Fruit fly (Drosophila melanogaster): Measurements from ENCODE around the gene CG5846.

The CG5846 gene

dm6 chr2L:9956993-9957652 is at the start of gene CG5846, which contains the start of gene CG4658:
Gene CG5846 (minus strand): TSS chr2L:9957237.
Gene CG4658 (plus strand): TSS chr2L:9957132.
- TF ChIP-seq Dll (optimal IDR thresholded peaks at IDR 0.05): no peak
- TF ChIP-seq CG8478 (optimal IDR thresholded peaks at IDR 0.05): no peak
- TF ChIP-seq pan (optimal IDR thresholded peaks at IDR 0.05): peak; percentile 96
- TF ChIP-seq EcR (GFP tag; optimal IDR thresholded peaks at IDR 0.05): no peak
- TF ChIP-seq psq (optimal IDR thresholded peaks at IDR 0.05): no peak
- TF ChIP-seq usp (GFP tag; optimal IDR thresholded peaks at IDR 0.05): no peak

dm6 chr2L:10004574-10004973 is 47.5 kb upstream of the CG5846 start:
- TF ChIP-seq Dll (optimal IDR thresholded peaks at IDR 0.05) (no peak), usp (GFP tag; optimal IDR thresholded peaks at IDR 0.05) (no peak), psq (optimal IDR thresholded peaks at IDR 0.05) (no peak), EcR (GFP tag; optimal IDR thresholded peaks at IDR 0.05) (no peak), pan (optimal IDR thresholded peaks at IDR 0.05) (no peak), CG8478 (optimal IDR thresholded peaks at IDR 0.05) (no peak)

- TF ChIP-seq CG8478 (optimal IDR thresholded peaks at IDR 0.05): no peak
- no peak for TF ChIP-seq EcR (GFP tag; optimal IDR thresholded peaks at IDR 0.05)
Observed at dm6 chr2L:10003593-10003992, 46.6 kb upstream of the CG5846 start, which contains the start of gene Ndf. Gene Ndf (plus strand): TSS chr2L:10003832.

dm6 chr2L:10002408-10003358 is 45.6 kb upstream of the CG5846 start, which contains the start of the genes CG31875 and SoYb:
Gene CG31875 (minus strand): TSS chr2L:10002736.
Gene SoYb (minus strand): TSS chr2L:10002736.
- no peak for TF ChIP-seq EcR (GFP tag; optimal IDR thresholded peaks at IDR 0.05)
- TF ChIP-seq Dll (optimal IDR thresholded peaks at IDR 0.05): no peak
- no peak for TF ChIP-seq CG8478 (optimal IDR thresholded peaks at IDR 0.05)
- no peak for TF ChIP-seq pan (optimal IDR thresholded peaks at IDR 0.05)
- no peak for TF ChIP-seq psq (optimal IDR thresholded peaks at IDR 0.05)
- TF ChIP-seq usp (GFP tag; optimal IDR thresholded peaks at IDR 0.05): no peak

- TF ChIP-seq CG8478 (optimal IDR thresholded peaks at IDR 0.05) (no peak), psq (optimal IDR thresholded peaks at IDR 0.05) (no peak), Dll (optimal IDR thresholded peaks at IDR 0.05) (no peak), pan (optimal IDR thresholded peaks at IDR 0.05) (no peak), EcR (GFP tag; optimal IDR thresholded peaks at IDR 0.05) (no peak), usp (GFP tag; optimal IDR thresholded peaks at IDR 0.05) (no peak)
Observed at dm6 chr2L:9996553-9996952, 39.5 kb upstream of the CG5846 start.

dm6 chr2L:9994382-9994781 is 37.3 kb upstream of the CG5846 start:
- no peak for TF ChIP-seq pan (optimal IDR thresholded peaks at IDR 0.05)
- TF ChIP-seq psq (optimal IDR thresholded peaks at IDR 0.05): no peak
- TF ChIP-seq EcR (GFP tag; optimal IDR thresholded peaks at IDR 0.05): no peak
- TF ChIP-seq CG8478 (optimal IDR thresholded peaks at IDR 0.05): no peak
- TF ChIP-seq Dll (optimal IDR thresholded peaks at IDR 0.05): no peak
- TF ChIP-seq usp (GFP tag; optimal IDR thresholded peaks at IDR 0.05): no peak

dm6 chr2L:9989846-9990506 is 32.9 kb upstream of the CG5846 start:
- TF ChIP-seq CG8478 (optimal IDR thresholded peaks at IDR 0.05): no peak
- TF ChIP-seq usp (GFP tag; optimal IDR thresholded peaks at IDR 0.05): no peak
- TF ChIP-seq pan (optimal IDR thresholded peaks at IDR 0.05): no peak
- TF ChIP-seq Dll (optimal IDR thresholded peaks at IDR 0.05): no peak
- TF ChIP-seq EcR (GFP tag; optimal IDR thresholded peaks at IDR 0.05): no peak
- TF ChIP-seq psq (optimal IDR thresholded peaks at IDR 0.05): no peak

- TF ChIP-seq CG8478 (optimal IDR thresholded peaks at IDR 0.05): no peak
- TF ChIP-seq psq (optimal IDR thresholded peaks at IDR 0.05): no peak
- TF ChIP-seq pan (optimal IDR thresholded peaks at IDR 0.05): no peak
- no peak for TF ChIP-seq Dll (optimal IDR thresholded peaks at IDR 0.05)
- TF ChIP-seq EcR (GFP tag; optimal IDR thresholded peaks at IDR 0.05): no peak
- no peak for TF ChIP-seq usp (GFP tag; optimal IDR thresholded peaks at IDR 0.05)
Observed at dm6 chr2L:9989275-9989674, 32.2 kb upstream of the CG5846 start.

dm6 chr2L:9988201-9988990 is 31.4 kb upstream of the CG5846 start:
- TF ChIP-seq usp (GFP tag; optimal IDR thresholded peaks at IDR 0.05) (no peak), pan (optimal IDR thresholded peaks at IDR 0.05) (no peak), CG8478 (optimal IDR thresholded peaks at IDR 0.05) (no peak), Dll (optimal IDR thresholded peaks at IDR 0.05) (no peak), EcR (GFP tag; optimal IDR thresholded peaks at IDR 0.05) (no peak), psq (optimal IDR thresholded peaks at IDR 0.05) (no peak)

dm6 chr2L:9986402-9987350 is 29.6 kb upstream of the CG5846 start:
- TF ChIP-seq EcR (GFP tag; optimal IDR thresholded peaks at IDR 0.05) (peak in 1 of 2 experiments; percentile 3), CG8478 (optimal IDR thresholded peaks at IDR 0.05) (no peak)

Data from whole organism.